Fruit fly (Drosophila melanogaster) whole organism, prepupa: ENCODE measurements around the gene CG11417.

Experiments used
- Eip93F ChIP-seq: fragments of 200-800 bp; sonication (Bioruptor generic); optimal IDR thresholded peaks from 2 replicates; lab custom pipeline; 2016; ENCODE audit warnings: missing biosample characterization, mild to moderate bottlenecking, missing genetic modification characterization
- Sox102F ChIP-seq: fragments of 200-800 bp; sonication (Bioruptor generic); optimal IDR thresholded peaks from 2 replicates; lab custom pipeline; 2016; ENCODE audit warnings: missing biosample characterization, mild to moderate bottlenecking, missing genetic modification characterization
- pdm3 ChIP-seq: fragments of 200-800 bp; sonication (Bioruptor generic); optimal IDR thresholded peaks from 3 replicates; lab custom pipeline; 2016; ENCODE audit warnings: missing biosample characterization, missing genetic modification characterization

dm6 chrX:1321664-1322063 is 32.1 kb upstream of the CG11417 start:
- TF ChIP-seq Eip93F = no peak
- TF ChIP-seq Sox102F (GFP tag; lab: Kevin White, UChicago) = no peak
- TF ChIP-seq pdm3 (GFP tag; lab: Kevin White, UChicago) = no peak
